Fruit fly (Drosophila melanogaster) whole organism, prepupa: ENCODE results near the gene GstD10.

Experiments used
- Ets21C ChIP-seq: fragments of 200-800 bp; sonication (Bioruptor generic); optimal IDR thresholded peaks from 3 replicates; lab custom pipeline; 2016; ENCODE audit warnings: missing biosample characterization, missing genetic modification characterization
- Hr38 ChIP-seq: sonication (Bioruptor generic); optimal IDR thresholded peaks from 2 replicates; lab custom pipeline; 2016; ENCODE audit warnings: missing biosample characterization, missing genetic modification characterization
- Smox ChIP-seq: fragments of 200-800 bp; sonication (Bioruptor generic); optimal IDR thresholded peaks from 3 replicates; lab custom pipeline; 2016; ENCODE audit warnings: missing biosample characterization, missing genetic modification characterization
- fd85E ChIP-seq: fragments of 200-800 bp; sonication (Bioruptor generic); optimal IDR thresholded peaks from 3 replicates; lab custom pipeline; 2016; ENCODE audit warnings: missing biosample characterization, missing genetic modification characterization

DNA sequence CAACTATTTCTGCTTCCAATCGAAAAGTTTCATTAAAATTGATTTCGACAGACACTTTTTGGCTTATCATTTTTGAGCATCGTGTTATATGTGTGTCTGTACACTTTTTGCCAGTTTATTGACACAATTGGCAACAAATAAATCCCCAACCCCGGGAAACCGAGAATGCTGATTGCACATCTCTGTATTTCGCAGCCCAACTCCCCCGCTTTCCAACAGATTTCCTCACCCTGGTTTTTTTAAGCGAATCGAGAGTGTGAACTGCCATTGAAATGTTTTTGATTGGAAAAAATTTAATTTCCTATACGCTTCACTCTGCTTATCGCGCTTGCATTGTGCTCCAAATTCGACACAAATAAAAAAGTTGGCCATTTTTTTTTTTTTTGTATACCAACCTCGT lies 38.7 kb downstream of the GstD10 start:
- TF ChIP-seq Hr38 (GFP tag; lab: Kevin White, UChicago), result no peak
- TF ChIP-seq Ets21C, result no peak
- TF ChIP-seq fd85E, result no peak
- TF ChIP-seq Smox (GFP tag; lab: Kevin White, UChicago), result no peak
